Worm (Caenorhabditis elegans) whole organism, L3 larva: ENCODE data around the gene F35B3.3.
A peak's percentile ranks its signal among the peaks of the same experiment; 100 is the strongest.

ENCODE experiments used
- ceh-82 ChIP-seq: fragments of 150-350 bp; optimal IDR thresholded peaks from 2 replicates; lab custom pipeline; 2014; ENCODE audit warnings: missing biosample characterization, missing genetic modification characterization
- fos-1 ChIP-seq: fragments of 150-350 bp; optimal IDR thresholded peaks from 2 replicates; lab custom pipeline; 2014; ENCODE audit warnings: missing biosample characterization, missing genetic modification characterization
- lin-39 ChIP-seq: fragments of 150-350 bp; optimal IDR thresholded peaks from 2 replicates; lab custom pipeline; 2018; ENCODE audit warnings: missing biosample characterization, missing genetic modification reagents, missing genetic modification characterization
- mdl-1 ChIP-seq: fragments of 150-350 bp; optimal IDR thresholded peaks from 2 replicates; lab custom pipeline; 2014; ENCODE audit warnings: missing biosample characterization, missing genetic modification characterization
- nfya-1 ChIP-seq: sonication (generic microtip); optimal IDR thresholded peaks from 2 replicates; lab custom pipeline; 2017; ENCODE audit warnings: missing genetic modification characterization, mild to moderate bottlenecking, missing compliant biosample characterization, antibody characterized with exemption, moderate library complexity; ENCODE audit not compliant: insufficient read depth
- nhr-12 ChIP-seq: fragments of 150-350 bp; optimal IDR thresholded peaks from 2 replicates; lab custom pipeline; 2014; ENCODE audit warnings: missing biosample characterization, missing genetic modification characterization
- snpc-4 ChIP-seq: fragments of 150-350 bp; optimal IDR thresholded peaks from 2 replicates; lab custom pipeline; 2014; ENCODE audit warnings: missing biosample characterization, missing genetic modification characterization
- unc-39 ChIP-seq: sonication (generic microtip); optimal IDR thresholded peaks from 4 replicates; lab custom pipeline; 2017; ENCODE audit warnings: missing biosample characterization, missing genetic modification characterization
- unc-62 ChIP-seq: fragments of 150-350 bp; sonication (generic microtip); optimal IDR thresholded peaks from 4 replicates; lab custom pipeline; 2014; ENCODE audit warnings: missing biosample characterization, missing genetic modification reagents, missing genetic modification characterization
- ztf-11 ChIP-seq: fragments of 150-350 bp; optimal IDR thresholded peaks from 2 replicates; lab custom pipeline; 2014; ENCODE audit warnings: missing biosample characterization, missing genetic modification characterization
- ztf-4 ChIP-seq: fragments of 150-350 bp; optimal IDR thresholded peaks from 2 replicates; lab custom pipeline; 2014; ENCODE audit warnings: missing biosample characterization, missing genetic modification characterization

- TF ChIP-seq unc-39 (no peak), ceh-82 (tag; lab: Kevin White, UChicago) (no peak), nhr-12 (tag; lab: Kevin White, UChicago) (no peak), snpc-4 (tag; lab: Kevin White, UChicago) (no peak), fos-1 (tag; lab: Kevin White, UChicago) (no peak), ztf-4 (no peak), lin-39 (tag; lab: Kevin White, UChicago) (no peak), nfya-1 (tag; lab: Kevin White, UChicago) (peak; percentile 32), ztf-11 (tag; lab: Kevin White, UChicago) (no peak), unc-62 (GFP tag; lab: Kevin White, UChicago) (no peak), mdl-1 (tag; lab: Kevin White, UChicago) (peak; percentile 89)
Measured at ce11 chrX:17063749-17064252, 50.5 kb downstream of the F35B3.3 start.
